Worm (Caenorhabditis elegans) whole organism, young adult: ENCODE results near the gene H38K22.6.

Experiments used
- B0019.2 ChIP-seq: fragments of 200-800 bp; sonication (Bioruptor generic); conservative IDR thresholded peaks from 2 replicates; pipeline ENCODE4 v1.3.6; 2022; ENCODE audit warnings: missing genetic modification reagents, missing genetic modification characterization, missing compliant biosample characterization
- B0336.3 ChIP-seq: fragments of 200-800 bp; sonication (Bioruptor generic); IDR thresholded peaks from 2 replicates; pipeline ENCODE4 v1.3.6; 2022; ENCODE audit warnings: missing genetic modification characterization, missing compliant biosample characterization
- C06A6.2 ChIP-seq: fragments of 200-800 bp; sonication (Bioruptor generic); conservative IDR thresholded peaks from 2 replicates; pipeline ENCODE4 v1.3.6; 2022; ENCODE audit warnings: missing genetic modification characterization, missing compliant biosample characterization
- C17E4.6 ChIP-seq: fragments of 200-800 bp; sonication (Bioruptor generic); IDR thresholded peaks from 2 replicates; pipeline ENCODE4 v1.3.6; 2022; ENCODE audit warnings: missing genetic modification reagents, missing genetic modification characterization, missing compliant biosample characterization
- F33H1.4 ChIP-seq: fragments of 200-800 bp; sonication (Bioruptor generic); IDR thresholded peaks from 2 replicates; pipeline ENCODE4 v1.3.6; 2022; ENCODE audit warnings: missing genetic modification reagents, missing genetic modification characterization, missing compliant biosample characterization
- F52B5.7 ChIP-seq: sonication (generic microtip); optimal IDR thresholded peaks from 2 replicates; lab custom pipeline; 2016; ENCODE audit warnings: mild to moderate bottlenecking, missing genetic modification characterization, missing compliant biosample characterization
- Y67H2A.10 ChIP-seq: fragments of 200-800 bp; sonication (Bioruptor generic); conservative IDR thresholded peaks from 2 replicates; pipeline ENCODE4 v1.3.6; 2022; ENCODE audit warnings: missing genetic modification reagents, missing genetic modification characterization, missing compliant biosample characterization
- Y79H2A.3 ChIP-seq: fragments of 200-800 bp; sonication (Bioruptor generic); conservative IDR thresholded peaks from 2 replicates; pipeline ENCODE4 v1.3.6; 2022; ENCODE audit warnings: missing genetic modification reagents, missing genetic modification characterization, missing compliant biosample characterization
- akir-1 ChIP-seq: fragments of 200-800 bp; sonication (Bioruptor generic); optimal IDR thresholded peaks from 2 replicates; lab custom pipeline; 2018; ENCODE audit warnings: mild to moderate bottlenecking, missing genetic modification characterization, moderate library complexity, missing compliant biosample characterization
- atf-7 ChIP-seq: sonication (generic microtip); optimal IDR thresholded peaks from 2 replicates; lab custom pipeline; 2017; ENCODE audit warnings: mild to moderate bottlenecking, missing genetic modification characterization, missing compliant biosample characterization
- attf-5 ChIP-seq: fragments of 200-800 bp; sonication (Bioruptor generic); optimal IDR thresholded peaks from 2 replicates; lab custom pipeline; 2018; ENCODE audit warnings: mild to moderate bottlenecking, missing genetic modification characterization, missing compliant biosample characterization
- bed-2 ChIP-seq: fragments of 200-800 bp; sonication (Bioruptor generic); IDR thresholded peaks from 2 replicates; pipeline ENCODE4 v1.3.6; 2022; ENCODE audit warnings: missing genetic modification reagents, missing genetic modification characterization, missing compliant biosample characterization
- ccch-3 ChIP-seq: fragments of 200-800 bp; sonication (Bioruptor generic); optimal IDR thresholded peaks from 2 replicates; lab custom pipeline; 2018; ENCODE audit warnings: mild to moderate bottlenecking, missing genetic modification characterization, missing compliant biosample characterization
- ceh-40 ChIP-seq: fragments of 200-800 bp; sonication (Bioruptor generic); IDR thresholded peaks from 2 replicates; pipeline ENCODE4 v1.3.6; 2022; ENCODE audit warnings: missing genetic modification characterization, missing compliant biosample characterization
- ceh-91 ChIP-seq: fragments of 200-800 bp; sonication (Bioruptor generic); IDR thresholded peaks from 2 replicates; pipeline ENCODE4 v1.3.6; 2022; ENCODE audit warnings: missing genetic modification reagents, missing genetic modification characterization, missing compliant biosample characterization
- die-1 ChIP-seq: sonication (generic microtip); optimal IDR thresholded peaks from 2 replicates; lab custom pipeline; 2016; ENCODE audit warnings: missing genotype, mild to moderate bottlenecking, missing genetic modification characterization, missing compliant biosample characterization
- efl-1 ChIP-seq: fragments of 150-350 bp; optimal IDR thresholded peaks from 2 replicates; lab custom pipeline; 2014; ENCODE audit warnings: missing biosample characterization, missing genetic modification reagents, missing genetic modification characterization
- egl-18 ChIP-seq: fragments of 200-800 bp; sonication (Bioruptor generic); IDR thresholded peaks from 2 replicates; pipeline ENCODE4 v1.3.6; 2022; ENCODE audit warnings: missing genetic modification reagents, missing genetic modification characterization, missing compliant biosample characterization
- fkh-3 ChIP-seq: sonication (generic microtip); optimal IDR thresholded peaks from 2 replicates; lab custom pipeline; 2016; ENCODE audit warnings: mild to moderate bottlenecking, missing genetic modification characterization, missing compliant biosample characterization
- lin-26 ChIP-seq: fragments of 200-800 bp; sonication (Bioruptor generic); IDR thresholded peaks from 2 replicates; pipeline ENCODE4 v1.3.6; 2022; ENCODE audit warnings: missing genetic modification reagents, missing genetic modification characterization, missing compliant biosample characterization
- lin-35 ChIP-seq, 3 experiments: fragments of 150-350 bp in 2 of 3; sonication (generic microtip) in 1 of 3; optimal IDR thresholded peaks; 2 replicates each; lab custom pipeline; 2014 to 2018; ENCODE audit warnings: missing biosample characterization in 3 of 3, missing genetic modification characterization in 3 of 3, missing genetic modification reagents in 3 of 3
- lsl-1 ChIP-seq: fragments of 200-800 bp; sonication (Bioruptor generic); optimal IDR thresholded peaks from 2 replicates; lab custom pipeline; 2018; ENCODE audit warnings: mild to moderate bottlenecking, missing genetic modification characterization, moderate library complexity, missing compliant biosample characterization
- madf-6 ChIP-seq: fragments of 200-800 bp; sonication (Bioruptor generic); IDR thresholded peaks from 2 replicates; pipeline ENCODE4 v1.3.6; 2022; ENCODE audit warnings: missing genetic modification reagents, missing genetic modification characterization, missing compliant biosample characterization
- madf-8 ChIP-seq: fragments of 200-800 bp; sonication (Bioruptor generic); conservative IDR thresholded peaks from 2 replicates; pipeline ENCODE4 v1.3.6; 2022; ENCODE audit warnings: missing genetic modification reagents, missing genetic modification characterization, missing compliant biosample characterization
- mel-28 ChIP-seq: sonication (generic microtip); optimal IDR thresholded peaks from 2 replicates; lab custom pipeline; 2016; ENCODE audit warnings: borderline replicate concordance, mild to moderate bottlenecking, missing genetic modification characterization, missing compliant biosample characterization
- mes-4 ChIP-seq: sonication (generic microtip); optimal IDR thresholded peaks from 2 replicates; lab custom pipeline; 2016; ENCODE audit warnings: missing genotype, missing genetic modification characterization, missing compliant biosample characterization
- nfya-1 ChIP-seq: sonication (generic microtip); optimal IDR thresholded peaks from 2 replicates; lab custom pipeline; 2017; ENCODE audit warnings: antibody characterized with exemption, missing compliant biosample characterization, missing genetic modification characterization, borderline replicate concordance; ENCODE audit not compliant: insufficient read depth
- pbrm-1 ChIP-seq: fragments of 200-800 bp; sonication (Bioruptor generic); IDR thresholded peaks from 2 replicates; pipeline ENCODE4 v1.3.6; 2022; ENCODE audit warnings: missing genetic modification reagents, missing genetic modification characterization, missing compliant biosample characterization
- rec-8 ChIP-seq, 2 experiments: sonication (generic microtip); optimal IDR thresholded peaks; 2 replicates each; lab custom pipeline; 2016; ENCODE audit warnings: mild to moderate bottlenecking in 2 of 2, missing genetic modification characterization in 2 of 2, missing genetic modification reagents in 2 of 2, missing genotype in 2 of 2, missing biosample characterization in 1 of 2, missing compliant biosample characterization in 1 of 2, moderate library complexity in 1 of 2
- snpc-4 ChIP-seq, 5 experiments: fragments of 150-350 bp in 1 of 5; sonication (generic microtip) in 4 of 5; optimal IDR thresholded peaks; 2 replicates each; lab custom pipeline; 2014 to 2018; ENCODE audit warnings: missing genetic modification characterization in 5 of 5, missing biosample characterization in 3 of 5, antibody characterized with exemption in 2 of 5, mild to moderate bottlenecking in 2 of 5, missing compliant biosample characterization in 2 of 5, missing genotype in 2 of 5, moderate library complexity in 2 of 5, missing genetic modification reagents in 1 of 5
- tbx-9 ChIP-seq: sonication (generic microtip); optimal IDR thresholded peaks from 2 replicates; lab custom pipeline; 2016; ENCODE audit warnings: borderline replicate concordance, missing genetic modification characterization, inconsistent platforms, missing compliant biosample characterization
- unc-62 ChIP-seq: fragments of 150-350 bp; optimal IDR thresholded peaks from 2 replicates; lab custom pipeline; 2014; ENCODE audit warnings: missing biosample characterization, missing genetic modification reagents, missing genetic modification characterization

Gene H38K22.6

ce11 chrIII:4291216-4291691 lies 29.0 kb upstream of the H38K22.6 start, which contains the start of gene mcm-5 (continued):
- TF ChIP-seq mes-4 (tag; lab: Kevin White, UChicago) (no peak), ceh-91 (GFP tag; lab: Robert Waterston, UW) (peak; percentile 70), snpc-4 (GFP tag; optimal IDR thresholded peaks at IDR 0.05; lab: Kevin White, UChicago) (peak; percentile 9), snpc-4 (tag; optimal IDR thresholded peaks at IDR 0.05; lab: Kevin White, UChicago) (no peak), F52B5.7 (tag; lab: Kevin White, UChicago) (no peak), lin-26 (GFP tag; lab: Robert Waterston, UW) (no peak)
- TF ChIP-seq, all 124 proteins: peak for 20

ce11 chrIII:4293108-4293507 lies 27.1 kb upstream of the H38K22.6 start, which contains the start of gene R10E4.6:
Gene R10E4.6, plus strand, starts transcription at chrIII:4293408.
- TF ChIP-seq nfya-1 (tag; lab: Kevin White, UChicago): no peak

- TF ChIP-seq rec-8 (tag; optimal IDR thresholded peaks at IDR 0.05; lab: Kevin White, UChicago) (no peak), tbx-9 (tag; lab: Kevin White, UChicago) (no peak), akir-1 (GFP tag; lab: Kevin White, UChicago) (no peak), C06A6.2 (GFP tag; lab: Robert Waterston, UW) (no peak), lsl-1 (GFP tag; lab: Kevin White, UChicago) (no peak), attf-5 (GFP tag; lab: Kevin White, UChicago) (no peak), B0336.3 (GFP tag; lab: Robert Waterston, UW) (no peak), madf-8 (GFP tag; lab: Robert Waterston, UW) (no peak), Y79H2A.3 (GFP tag; lab: Robert Waterston, UW) (no peak), lin-26 (GFP tag; lab: Robert Waterston, UW) (no peak), fkh-3 (tag; lab: Kevin White, UChicago) (no peak)
These were observed 25.9 kb upstream of the H38K22.6 start, which contains the start of the genes nth-1 and R10E4.7 for ce11 chrIII:4294153-4294862. Gene nth-1, minus strand, starts transcription at chrIII:4294253. Gene R10E4.7, plus strand, starts transcription at chrIII:4294812.

ce11 chrIII:4300989-4301498 lies 19.2 kb upstream of the H38K22.6 start, which contains the start of gene R10E4.11:
Gene R10E4.11, minus strand, starts transcription at chrIII:4301039.
- no peak for TF ChIP-seq mel-28 (tag; lab: Kevin White, UChicago)
- TF ChIP-seq madf-8 (GFP tag; lab: Robert Waterston, UW): no peak
- TF ChIP-seq efl-1 (GFP tag; lab: Kevin White, UChicago): no peak
- TF ChIP-seq fkh-3 (tag; lab: Kevin White, UChicago): no peak
- TF ChIP-seq bed-2 (GFP tag; lab: Robert Waterston, UW): no peak
- TF ChIP-seq F33H1.4 (GFP tag; lab: Robert Waterston, UW): peak; percentile 61
- TF ChIP-seq unc-62: no peak
- TF ChIP-seq lsl-1 (GFP tag; lab: Kevin White, UChicago): peak; percentile 66
- no peak for TF ChIP-seq ceh-40 (GFP tag; lab: Robert Waterston, UW)
- no peak for TF ChIP-seq pbrm-1 (GFP tag; lab: Robert Waterston, UW)
- no peak for TF ChIP-seq lin-35 (GFP tag; optimal IDR thresholded peaks at IDR 0.05; lab: Kevin White, UChicago)
- no peak for TF ChIP-seq B0019.2 (GFP tag; lab: Robert Waterston, UW)
- TF ChIP-seq nfya-1 (tag; lab: Kevin White, UChicago): no peak
- TF ChIP-seq F52B5.7 (tag; lab: Kevin White, UChicago): no peak
- TF ChIP-seq ccch-3 (GFP tag; lab: Kevin White, UChicago): no peak
- TF ChIP-seq ceh-91 (GFP tag; lab: Robert Waterston, UW): no peak
- TF ChIP-seq atf-7: no peak
- TF ChIP-seq C17E4.6 (GFP tag; lab: Robert Waterston, UW): no peak
- no peak for TF ChIP-seq egl-18 (GFP tag; lab: Robert Waterston, UW)
- no peak for TF ChIP-seq die-1 (tag; lab: Kevin White, UChicago)
- TF ChIP-seq madf-6 (GFP tag; lab: Robert Waterston, UW): peak; percentile 54; the same call in 1 of the 2 replicates
- TF ChIP-seq Y67H2A.10 (GFP tag; lab: Robert Waterston, UW): no peak
- TF ChIP-seq, all 124 proteins: peak for 3
